Worm (Caenorhabditis elegans): ENCODE data around the gene Y38H6C.25.
"Not testable (repeated sequence)": the region's sequence is repeated elsewhere in the genome, so short reads cannot be mapped to it uniquely, and the experiment has no call there.

Y38H6C.25 gene

DNA sequence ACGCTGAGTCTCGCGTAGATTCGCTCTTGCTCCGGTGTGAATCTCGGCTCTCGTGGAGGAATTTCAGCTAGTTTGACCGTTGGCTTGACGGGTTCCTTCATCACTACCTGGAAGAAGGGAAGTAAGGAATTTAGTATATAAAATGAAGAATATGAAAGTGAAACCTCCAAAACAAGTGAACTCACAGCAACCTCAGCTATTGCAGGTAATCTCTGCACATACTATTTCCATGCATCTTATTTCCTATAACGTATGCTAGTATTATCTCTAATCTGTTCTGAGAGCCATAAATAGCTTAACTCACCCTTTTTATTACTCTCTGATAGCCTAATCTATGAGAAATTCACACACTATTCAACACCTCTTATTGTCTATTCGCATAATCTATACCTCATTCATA is 14.0 kb upstream of the Y38H6C.25 start, which contains the start of gene Y38H6C.4:
Y38H6C.4 (minus strand) TSS at position 101 of the 400 bp plus-strand sequence.
- TF ChIP-seq tra-4 (tag; optimal IDR thresholded peaks at IDR 0.05) (no peak), hmg-4 (GFP tag; optimal IDR thresholded peaks at IDR 0.05) (no peak), ets-7 (tag; optimal IDR thresholded peaks at IDR 0.05) (no peak), ceh-13 (GFP tag; optimal IDR thresholded peaks at IDR 0.05) (no peak), flt-1 (GFP tag; IDR thresholded peaks at IDR 0.05) (no peak), aly-1 (tag; optimal IDR thresholded peaks at IDR 0.05) (no peak), scrt-1 (GFP tag; IDR thresholded peaks at IDR 0.05) (no peak), tbx-11 (GFP tag; IDR thresholded peaks at IDR 0.05) (no peak), pes-1 (GFP tag; IDR thresholded peaks at IDR 0.05) (no peak), hmbx-1 (tag; optimal IDR thresholded peaks at IDR 0.05) (no peak), hnd-1 (tag; optimal IDR thresholded peaks at IDR 0.05) (no peak)

DNA sequence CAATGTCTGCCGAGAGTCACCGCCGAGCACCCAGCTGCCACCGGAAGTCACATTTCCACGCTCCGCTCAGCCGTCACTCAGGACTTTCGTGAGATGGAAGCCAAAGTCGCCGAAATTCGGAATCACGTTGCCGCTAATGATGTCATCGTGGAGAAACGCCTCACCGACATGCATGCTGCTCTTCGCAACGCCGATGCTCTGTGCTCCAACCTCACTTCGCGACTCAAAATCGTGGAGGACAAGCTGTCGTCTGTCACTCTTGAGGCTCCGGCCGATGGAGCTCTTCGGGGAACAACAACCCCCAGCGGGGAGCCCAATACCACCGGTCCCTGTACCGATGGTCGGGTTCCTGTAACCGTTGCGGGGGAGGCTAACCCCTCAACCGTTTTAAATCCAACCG is 12.5 kb upstream of the Y38H6C.25 start:
- no peak for TF ChIP-seq sea-1 (GFP tag; conservative IDR thresholded peaks at IDR 0.05)

DNA sequence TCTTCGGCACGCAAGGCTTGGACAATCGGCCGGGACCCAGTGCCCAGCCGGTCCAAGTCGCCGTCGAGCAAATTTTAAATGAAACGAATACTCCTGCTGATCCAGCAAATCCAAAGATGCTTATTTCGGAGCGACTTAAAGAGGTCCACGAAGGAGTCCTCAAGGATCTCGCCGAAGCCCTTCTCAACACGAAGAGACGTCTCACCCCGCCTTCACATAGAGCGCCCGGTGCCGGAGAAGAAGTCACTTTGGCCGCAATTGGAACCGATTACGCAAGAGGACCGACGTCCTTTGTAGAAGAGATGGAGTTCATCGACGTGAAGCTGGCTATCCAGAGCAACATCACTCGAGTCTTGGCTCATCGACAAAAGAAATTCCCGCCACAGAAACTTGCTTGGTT is 9.6 kb upstream of the Y38H6C.25 start:
- TF ChIP-seq pes-1 (GFP tag; IDR thresholded peaks at IDR 0.05) (no peak), aly-1 (tag; optimal IDR thresholded peaks at IDR 0.05) (no peak), hmg-4 (GFP tag; optimal IDR thresholded peaks at IDR 0.05) (no peak), tbx-37 (GFP tag; conservative IDR thresholded peaks at IDR 0.05) (no peak), ceh-36 (tag; optimal IDR thresholded peaks at IDR 0.05) (no peak), tra-4 (tag; optimal IDR thresholded peaks at IDR 0.05) (no peak), tbx-11 (GFP tag; IDR thresholded peaks at IDR 0.05) (no peak), scrt-1 (GFP tag; IDR thresholded peaks at IDR 0.05) (no peak), F13C5.2 (tag; optimal IDR thresholded peaks at IDR 0.05) (no peak)

DNA sequence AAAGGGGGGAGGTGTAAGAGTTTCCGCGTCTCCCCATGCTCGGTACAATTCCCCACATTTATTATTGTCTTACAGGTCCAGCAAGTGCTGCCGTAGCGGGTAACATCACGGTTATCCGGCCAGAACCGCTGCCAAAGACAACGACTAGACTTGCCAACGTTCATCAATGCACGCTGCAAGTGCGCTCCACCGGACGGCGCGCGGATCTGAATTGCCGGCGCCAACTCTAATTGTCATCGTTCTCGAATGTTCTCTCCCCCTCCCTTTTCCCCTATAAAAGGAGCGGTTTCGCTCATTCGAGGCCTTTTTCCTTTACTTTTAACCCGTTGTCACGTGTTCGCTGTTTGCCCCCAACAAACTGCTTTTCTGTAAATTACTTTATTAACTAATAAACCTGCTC is 5.4 kb upstream of the Y38H6C.25 start, which contains the start of gene Y38H6C.8:
Y38H6C.8 (plus strand) TSS at position 301 of the 400 bp plus-strand sequence.
- not testable (repeated sequence) for TF ChIP-seq hnd-1 (tag; optimal IDR thresholded peaks at IDR 0.05); ceh-13 (GFP tag; optimal IDR thresholded peaks at IDR 0.05); hmbx-1 (tag; optimal IDR thresholded peaks at IDR 0.05)

DNA sequence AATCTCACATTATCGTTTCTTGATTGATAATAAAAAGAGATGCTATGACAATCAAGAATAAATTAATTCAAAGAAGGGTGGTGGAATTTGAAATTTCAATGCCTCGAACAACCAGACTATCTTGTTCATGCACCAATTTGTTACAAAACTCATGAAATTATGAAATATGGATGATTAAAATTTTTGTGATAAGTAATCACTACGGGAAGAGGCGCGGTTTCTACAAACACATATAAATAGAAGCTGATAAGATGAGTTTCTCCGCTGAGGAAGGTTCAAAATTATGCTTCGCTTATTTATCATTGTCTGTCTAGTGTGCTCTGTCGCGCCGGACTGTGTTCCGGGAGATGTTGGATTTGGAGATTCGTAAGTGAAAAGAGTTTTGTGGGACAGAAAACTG is 4.5 kb upstream of the Y38H6C.25 start:
- TF ChIP-seq flt-1 (GFP tag; IDR thresholded peaks at IDR 0.05): no peak
- no peak for TF ChIP-seq hmbx-1 (tag; optimal IDR thresholded peaks at IDR 0.05)
- no peak for TF ChIP-seq tra-4 (tag; optimal IDR thresholded peaks at IDR 0.05)
- no peak for TF ChIP-seq pes-1 (GFP tag; IDR thresholded peaks at IDR 0.05)
- TF ChIP-seq hnd-1 (tag; optimal IDR thresholded peaks at IDR 0.05): no peak
- no peak for TF ChIP-seq ama-1 (optimal IDR thresholded peaks at IDR 0.05)
- no peak for TF ChIP-seq hmg-4 (GFP tag; optimal IDR thresholded peaks at IDR 0.05)
- TF ChIP-seq ceh-36 (tag; optimal IDR thresholded peaks at IDR 0.05): no peak
- no peak for TF ChIP-seq B0310.2 (tag; optimal IDR thresholded peaks at IDR 0.05)
- no peak for TF ChIP-seq ets-7 (tag; optimal IDR thresholded peaks at IDR 0.05)
- no peak for TF ChIP-seq F13C5.2 (tag; optimal IDR thresholded peaks at IDR 0.05)
- no peak for TF ChIP-seq aly-1 (tag; optimal IDR thresholded peaks at IDR 0.05)
- TF ChIP-seq scrt-1 (GFP tag; IDR thresholded peaks at IDR 0.05): no peak
- no peak for TF ChIP-seq sea-1 (GFP tag; conservative IDR thresholded peaks at IDR 0.05)

DNA sequence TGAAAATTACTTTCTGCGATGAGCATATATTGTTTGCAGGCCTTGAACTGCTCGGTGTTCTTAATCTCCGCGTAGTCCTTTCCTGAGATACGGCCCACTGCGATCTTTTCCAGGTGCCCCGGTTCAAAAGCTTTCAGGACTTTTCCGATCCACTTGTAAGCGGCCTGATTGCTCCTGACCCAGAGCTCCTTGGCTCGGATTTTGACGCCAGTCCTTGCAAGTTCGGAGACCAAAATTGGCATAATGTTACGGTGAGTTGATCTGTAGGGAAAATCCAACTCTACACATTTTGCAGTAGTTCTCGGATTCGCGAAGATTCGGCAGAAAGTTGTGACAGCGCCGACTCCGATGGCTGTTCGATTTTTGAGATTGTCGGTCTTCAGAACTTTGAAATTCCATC is 2.0 kb upstream of the Y38H6C.25 start:
- no peak for TF ChIP-seq sea-1 (GFP tag; conservative IDR thresholded peaks at IDR 0.05)
- TF ChIP-seq tbx-37 (GFP tag; conservative IDR thresholded peaks at IDR 0.05): no peak
- no peak for TF ChIP-seq B0310.2 (tag; optimal IDR thresholded peaks at IDR 0.05)
- TF ChIP-seq ets-7 (tag; optimal IDR thresholded peaks at IDR 0.05): no peak
- no peak for TF ChIP-seq F13C5.2 (tag; optimal IDR thresholded peaks at IDR 0.05)
- no peak for TF ChIP-seq ceh-13 (GFP tag; optimal IDR thresholded peaks at IDR 0.05)
- TF ChIP-seq scrt-1 (GFP tag; IDR thresholded peaks at IDR 0.05): no peak
- no peak for TF ChIP-seq pes-1 (GFP tag; IDR thresholded peaks at IDR 0.05)
- TF ChIP-seq aly-1 (tag; optimal IDR thresholded peaks at IDR 0.05): no peak
- TF ChIP-seq hmbx-1 (tag; optimal IDR thresholded peaks at IDR 0.05): no peak
- no peak for TF ChIP-seq tra-4 (tag; optimal IDR thresholded peaks at IDR 0.05)

DNA sequence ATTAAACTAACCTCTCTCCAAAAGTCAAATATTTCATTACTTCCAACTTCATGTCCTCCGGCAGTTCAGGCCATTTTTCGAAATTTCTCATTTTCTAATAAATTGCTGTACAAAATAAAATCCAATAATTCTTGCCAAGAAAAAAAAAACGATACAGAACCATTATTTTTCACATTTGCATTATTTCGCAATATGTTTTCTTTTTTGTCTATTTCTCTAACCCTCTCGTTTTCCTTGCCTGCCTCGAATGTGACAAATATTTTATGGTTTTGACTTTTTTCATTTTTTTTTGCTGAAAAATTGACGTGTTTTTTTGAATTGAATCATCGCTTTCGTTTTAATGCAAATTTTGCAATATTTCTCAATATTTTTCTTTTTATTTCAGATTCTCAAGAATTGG is 3.2 kb downstream of the Y38H6C.25 start, which contains the start of the genes Y38H6C.9 and fbxa-150:
Y38H6C.9 (minus strand) TSS at position 52 of the 400 bp plus-strand sequence.
fbxa-150 (plus strand) TSS at position 380 of the 400 bp plus-strand sequence.
- TF ChIP-seq tbx-37 (GFP tag; conservative IDR thresholded peaks at IDR 0.05) (no peak), hmbx-1 (tag; optimal IDR thresholded peaks at IDR 0.05) (no peak), aly-1 (tag; optimal IDR thresholded peaks at IDR 0.05) (no peak), ama-1 (optimal IDR thresholded peaks at IDR 0.05) (no peak), pes-1 (GFP tag; IDR thresholded peaks at IDR 0.05) (no peak), hmg-4 (GFP tag; optimal IDR thresholded peaks at IDR 0.05) (no peak), ceh-13 (GFP tag; optimal IDR thresholded peaks at IDR 0.05) (no peak), tbx-11 (GFP tag; IDR thresholded peaks at IDR 0.05) (no peak), ets-7 (tag; optimal IDR thresholded peaks at IDR 0.05) (no peak), B0310.2 (tag; optimal IDR thresholded peaks at IDR 0.05) (no peak), flt-1 (GFP tag; IDR thresholded peaks at IDR 0.05) (no peak), sea-1 (GFP tag; conservative IDR thresholded peaks at IDR 0.05) (no peak), tra-4 (tag; optimal IDR thresholded peaks at IDR 0.05) (no peak), scrt-1 (GFP tag; IDR thresholded peaks at IDR 0.05) (no peak), F13C5.2 (tag; optimal IDR thresholded peaks at IDR 0.05) (no peak), ceh-36 (tag; optimal IDR thresholded peaks at IDR 0.05) (no peak), hnd-1 (tag; optimal IDR thresholded peaks at IDR 0.05) (no peak)

DNA sequence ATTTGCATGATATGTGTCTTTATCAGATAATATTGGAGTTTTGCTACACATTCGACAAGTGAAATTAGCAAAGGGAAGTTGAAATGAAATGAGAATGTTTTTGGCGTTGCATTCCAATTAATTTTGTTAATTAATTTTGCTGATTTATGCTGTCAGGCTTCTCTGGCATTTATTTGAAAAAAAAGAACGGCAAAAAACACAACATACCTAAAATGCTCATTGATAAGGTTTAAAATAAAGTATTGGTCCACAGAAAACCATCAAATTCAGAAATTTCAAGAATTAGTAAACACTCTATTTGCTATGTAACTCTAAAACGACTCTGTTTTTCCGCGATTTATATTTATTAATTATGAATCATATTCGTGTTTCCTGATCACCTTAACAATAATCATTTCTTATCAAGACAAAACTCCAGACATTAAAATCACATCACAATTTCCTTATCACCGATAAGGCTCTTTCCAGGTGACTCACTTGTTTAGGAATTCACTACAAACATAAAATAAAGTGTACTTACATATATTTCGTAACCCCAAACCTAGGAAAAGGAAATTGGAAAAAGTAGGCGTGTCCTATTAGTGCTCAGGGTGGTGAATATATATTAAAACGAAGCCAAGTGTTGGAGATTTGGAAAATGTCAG is 6.9 kb downstream of the Y38H6C.25 start, which contains the start of the genes srh-166 and Y38H6C.24:
srh-166 (minus strand) TSS at position 51 of the 644 bp plus-strand sequence.
Y38H6C.24 (plus strand) TSS at position 620 of the 644 bp plus-strand sequence.
- TF ChIP-seq ama-1 (optimal IDR thresholded peaks at IDR 0.05) (no peak), F13C5.2 (tag; optimal IDR thresholded peaks at IDR 0.05) (no peak), aly-1 (tag; optimal IDR thresholded peaks at IDR 0.05) (no peak), flt-1 (GFP tag; IDR thresholded peaks at IDR 0.05) (no peak), hmbx-1 (tag; optimal IDR thresholded peaks at IDR 0.05) (no peak), scrt-1 (GFP tag; IDR thresholded peaks at IDR 0.05) (no peak), hnd-1 (tag; optimal IDR thresholded peaks at IDR 0.05) (no peak), B0310.2 (tag; optimal IDR thresholded peaks at IDR 0.05) (no peak), hmg-4 (GFP tag; optimal IDR thresholded peaks at IDR 0.05) (no peak), tbx-37 (GFP tag; conservative IDR thresholded peaks at IDR 0.05) (no peak), ets-7 (tag; optimal IDR thresholded peaks at IDR 0.05) (no peak), pes-1 (GFP tag; IDR thresholded peaks at IDR 0.05) (no peak), ceh-13 (GFP tag; optimal IDR thresholded peaks at IDR 0.05) (no peak), ceh-36 (tag; optimal IDR thresholded peaks at IDR 0.05) (no peak), tbx-11 (GFP tag; IDR thresholded peaks at IDR 0.05) (no peak), tra-4 (tag; optimal IDR thresholded peaks at IDR 0.05) (no peak), sea-1 (GFP tag; conservative IDR thresholded peaks at IDR 0.05) (no peak)
